Fruit fly (Drosophila melanogaster) whole organism, embryonic: ENCODE data around the gene dmrt11E.

Experiments
- Abd-B ChIP-seq: fragments of 200-800 bp; sonication (Bioruptor generic); optimal IDR thresholded peaks from 2 replicates; lab custom pipeline; 2018; ENCODE audit warnings: missing biosample characterization, mild to moderate bottlenecking, missing genetic modification characterization, moderate library complexity
- Asciz ChIP-seq: fragments of 200-800 bp; sonication (Bioruptor generic); optimal IDR thresholded peaks from 2 replicates; lab custom pipeline; 2017; ENCODE audit warnings: missing biosample characterization, mild to moderate bottlenecking, missing genetic modification characterization, missing genetic modification reagents
- Bgb ChIP-seq: fragments of 200-800 bp; sonication (Bioruptor generic); IDR thresholded peaks from 2 replicates; pipeline ENCODE4 v1.3.6; 2022; ENCODE audit warnings: missing biosample characterization, missing genetic modification characterization; ENCODE audit not compliant: partially characterized antibody
- CG10959 ChIP-seq: fragments of 200-800 bp; sonication (Bioruptor generic); IDR thresholded peaks from 2 replicates; pipeline ENCODE4 v1.3.6; 2022; ENCODE audit warnings: missing biosample characterization, missing genetic modification characterization
- CG11093 ChIP-seq: fragments of 200-800 bp; sonication (Bioruptor generic); IDR thresholded peaks from 3 replicates; pipeline ENCODE4 v1.3.6; 2022; ENCODE audit warnings: missing biosample characterization, missing genetic modification characterization
- CG11560 ChIP-seq: fragments of 200-800 bp; sonication (Bioruptor generic); IDR thresholded peaks from 3 replicates; pipeline ENCODE4 v1.3.6; 2022; ENCODE audit warnings: missing biosample characterization, missing genetic modification characterization
- CG12236 ChIP-seq: fragments of 200-800 bp; sonication (Bioruptor generic); optimal IDR thresholded peaks from 2 replicates; lab custom pipeline; 2016; ENCODE audit warnings: missing biosample characterization, missing genetic modification characterization
- CG13894 ChIP-seq: fragments of 200-800 bp; sonication (Bioruptor generic); optimal IDR thresholded peaks from 3 replicates; lab custom pipeline; 2018; ENCODE audit warnings: missing biosample characterization, mild to moderate bottlenecking, missing genetic modification characterization, moderate library complexity
- CG17912 ChIP-seq: fragments of 200-800 bp; sonication (Bioruptor generic); optimal IDR thresholded peaks from 2 replicates; lab custom pipeline; 2018; ENCODE audit warnings: missing biosample characterization, mild to moderate bottlenecking, missing genetic modification characterization
- CG2120 ChIP-seq: fragments of 200-800 bp; sonication (Bioruptor generic); optimal IDR thresholded peaks from 3 replicates; lab custom pipeline; 2016; ENCODE audit warnings: missing biosample characterization, missing genetic modification characterization
- CG2678 ChIP-seq: fragments of 200-800 bp; sonication (Bioruptor generic); optimal IDR thresholded peaks from 3 replicates; lab custom pipeline; 2019; ENCODE audit warnings: missing biosample characterization, mild to moderate bottlenecking, missing genetic modification characterization, moderate library complexity
- CG30020 ChIP-seq: fragments of 200-800 bp; optimal IDR thresholded peaks from 2 replicates; lab custom pipeline; 2019; ENCODE audit warnings: missing biosample characterization, mild to moderate bottlenecking, missing genetic modification characterization, moderate library complexity
- CG3407 ChIP-seq: fragments of 200-800 bp; sonication (Bioruptor generic); optimal IDR thresholded peaks from 2 replicates; lab custom pipeline; 2018; ENCODE audit warnings: missing biosample characterization, mild to moderate bottlenecking, missing genetic modification characterization
- CG3838 ChIP-seq: fragments of 200-800 bp; sonication (Bioruptor generic); optimal IDR thresholded peaks from 3 replicates; lab custom pipeline; 2016; ENCODE audit warnings: missing biosample characterization, missing genetic modification characterization
- CG3847 ChIP-seq: fragments of 200-800 bp; sonication (Bioruptor generic); IDR thresholded peaks from 2 replicates; pipeline ENCODE4 v1.3.6; 2022; ENCODE audit warnings: missing biosample characterization, missing genetic modification characterization
- CG4820 ChIP-seq: fragments of 200-800 bp; sonication (Bioruptor generic); optimal IDR thresholded peaks from 3 replicates; lab custom pipeline; 2016; ENCODE audit warnings: missing biosample characterization, missing genetic modification characterization
- CG6791 ChIP-seq: fragments of 200-800 bp; sonication (Bioruptor generic); IDR thresholded peaks from 3 replicates; pipeline ENCODE4 v1.3.6; 2022; ENCODE audit warnings: missing biosample characterization, missing genetic modification characterization; ENCODE audit not compliant: partially characterized antibody
- CG7372 ChIP-seq: fragments of 200-800 bp; sonication (Bioruptor generic); IDR thresholded peaks from 2 replicates; pipeline ENCODE4 v1.3.6; 2022; ENCODE audit warnings: missing biosample characterization, missing genetic modification characterization
- CG7839 ChIP-seq: fragments of 200-800 bp; sonication (Bioruptor generic); optimal IDR thresholded peaks from 3 replicates; lab custom pipeline; 2018; ENCODE audit warnings: missing biosample characterization, mild to moderate bottlenecking, missing genetic modification characterization, moderate library complexity
- CG8359 ChIP-seq: fragments of 200-800 bp; sonication (Bioruptor generic); optimal IDR thresholded peaks from 2 replicates; lab custom pipeline; 2017; ENCODE audit warnings: missing biosample characterization, mild to moderate bottlenecking, missing genetic modification characterization, borderline replicate concordance
- CG9876 ChIP-seq: fragments of 200-800 bp; sonication (Bioruptor generic); optimal IDR thresholded peaks from 2 replicates; lab custom pipeline; 2016; ENCODE audit warnings: missing biosample characterization, missing genetic modification characterization
- CG9932 ChIP-seq: fragments of 200-800 bp; sonication (Bioruptor generic); IDR thresholded peaks from 2 replicates; pipeline ENCODE4 v1.3.6; 2022; ENCODE audit warnings: missing biosample characterization, missing genetic modification characterization
- Fer3 ChIP-seq: fragments of 200-800 bp; sonication (Bioruptor generic); optimal IDR thresholded peaks from 2 replicates; lab custom pipeline; 2018; ENCODE audit warnings: missing biosample characterization, mild to moderate bottlenecking, missing genetic modification characterization, moderate library complexity
- Hey ChIP-seq: fragments of 200-800 bp; sonication (Bioruptor generic); optimal IDR thresholded peaks from 3 replicates; lab custom pipeline; 2018; ENCODE audit warnings: missing biosample characterization, mild to moderate bottlenecking, missing genetic modification characterization
- NC2β ChIP-seq: fragments of 200-800 bp; sonication (Bioruptor generic); optimal IDR thresholded peaks from 2 replicates; lab custom pipeline; 2016; ENCODE audit warnings: missing biosample characterization, missing genetic modification characterization
- Nf-YA ChIP-seq: fragments of 200-800 bp; sonication (Bioruptor generic); IDR thresholded peaks from 2 replicates; pipeline ENCODE4 v1.3.6; 2022; ENCODE audit warnings: missing biosample characterization, missing genetic modification characterization
- Nf-YB ChIP-seq: fragments of 200-800 bp; sonication (Bioruptor generic); optimal IDR thresholded peaks from 3 replicates; lab custom pipeline; 2019; ENCODE audit warnings: missing biosample characterization, mild to moderate bottlenecking, missing genetic modification characterization, moderate library complexity
- Tbp ChIP-seq: fragments of >200 bp; optimal IDR thresholded peaks from 2 replicates; lab custom pipeline; 2018; ENCODE audit warnings: missing biosample characterization, missing genetic modification characterization
- abd-A ChIP-seq: fragments of 200-800 bp; sonication (Bioruptor generic); optimal IDR thresholded peaks from 3 replicates; lab custom pipeline; 2019; ENCODE audit warnings: missing biosample characterization, mild to moderate bottlenecking, missing genetic modification characterization, moderate library complexity
- chif ChIP-seq, 2 experiments: fragments of 200-800 bp; sonication (Bioruptor generic); optimal IDR thresholded peaks; 3 replicates each; lab custom pipeline; 2016; ENCODE audit warnings: missing biosample characterization in 2 of 2, missing genetic modification characterization in 2 of 2
- chinmo ChIP-seq: fragments of 200-800 bp; sonication (Bioruptor generic); IDR thresholded peaks from 4 replicates; pipeline ENCODE4 v1.3.6; 2022; ENCODE audit warnings: missing biosample characterization, missing genetic modification characterization; ENCODE audit not compliant: partially characterized antibody
- croc ChIP-seq: fragments of 200-800 bp; sonication (Bioruptor generic); conservative IDR thresholded peaks from 3 replicates; pipeline ENCODE4 v1.3.6; 2022; ENCODE audit warnings: missing biosample characterization, missing genetic modification characterization
- crp ChIP-seq, 2 experiments: fragments of 200-800 bp; sonication (Bioruptor generic); optimal IDR thresholded peaks; 2 replicates in 1 of 2; 3 replicates in 1 of 2; lab custom pipeline; 2017; ENCODE audit warnings: missing biosample characterization in 2 of 2, missing genetic modification characterization in 2 of 2, mild to moderate bottlenecking in 1 of 2, moderate library complexity in 1 of 2
- ems ChIP-seq: fragments of 200-800 bp; sonication (Bioruptor generic); optimal IDR thresholded peaks from 3 replicates; lab custom pipeline; 2016; ENCODE audit warnings: missing biosample characterization, missing genetic modification characterization
- en ChIP-seq: fragments of 200-800 bp; sonication (Bioruptor generic); optimal IDR thresholded peaks from 2 replicates; lab custom pipeline; 2016; ENCODE audit warnings: missing biosample characterization, missing genetic modification characterization
- fd96Cb ChIP-seq: fragments of 200-800 bp; sonication (Bioruptor generic); optimal IDR thresholded peaks from 2 replicates; lab custom pipeline; 2018; ENCODE audit warnings: missing biosample characterization, mild to moderate bottlenecking, missing genetic modification characterization, moderate library complexity
- h ChIP-seq: fragments of >200 bp; optimal IDR thresholded peaks from 2 replicates; lab custom pipeline; 2017
- insv ChIP-seq, 2 experiments: fragments of 200-800 bp; sonication (Bioruptor generic); optimal IDR thresholded peaks; 3 replicates each; lab custom pipeline; 2016 to 2018; ENCODE audit warnings: missing biosample characterization in 2 of 2, missing genetic modification characterization in 2 of 2
- jing ChIP-seq: fragments of 200-800 bp; sonication (Bioruptor generic); optimal IDR thresholded peaks from 2 replicates; lab custom pipeline; 2018; ENCODE audit warnings: missing biosample characterization, mild to moderate bottlenecking, missing genetic modification characterization
- lab ChIP-seq: fragments of 200-800 bp; sonication (Bioruptor generic); optimal IDR thresholded peaks from 3 replicates; lab custom pipeline; 2017; ENCODE audit warnings: missing biosample characterization, missing genetic modification characterization, mild to moderate bottlenecking, moderate library complexity, missing genetic modification reagents
- prd ChIP-seq, 3 experiments: fragments of >200 bp in 2 of 3; fragments of 200-800 bp in 1 of 3; sonication (Bioruptor generic) in 1 of 3; optimal IDR thresholded peaks in 2 of 3; IDR thresholded peaks in 1 of 3; 2 replicates in 2 of 3; 3 replicates in 1 of 3; pipeline versions ENCODE4 v1.3.6 to Lab custom; 2017 to 2022; ENCODE audit warnings: missing biosample characterization in 1 of 3, missing genetic modification characterization in 1 of 3
- run ChIP-seq: fragments of 200-800 bp; sonication (Bioruptor generic); optimal IDR thresholded peaks from 3 replicates; lab custom pipeline; 2018; ENCODE audit warnings: missing biosample characterization, mild to moderate bottlenecking, missing genetic modification characterization
- shn ChIP-seq: fragments of 200-800 bp; sonication (Bioruptor generic); optimal IDR thresholded peaks from 3 replicates; lab custom pipeline; 2016; ENCODE audit warnings: missing biosample characterization, missing genetic modification characterization
- sqz ChIP-seq: fragments of 200-800 bp; sonication (Bioruptor generic); optimal IDR thresholded peaks from 3 replicates; lab custom pipeline; 2018; ENCODE audit warnings: missing biosample characterization, mild to moderate bottlenecking, missing genetic modification characterization
- trem ChIP-seq: fragments of 200-800 bp; optimal IDR thresholded peaks from 3 replicates; lab custom pipeline; 2019; ENCODE audit warnings: missing biosample characterization, mild to moderate bottlenecking, missing genetic modification characterization, moderate library complexity
- trh ChIP-seq: fragments of 200-800 bp; sonication (Bioruptor generic); optimal IDR thresholded peaks from 2 replicates; lab custom pipeline; 2016; ENCODE audit warnings: missing biosample characterization, missing genetic modification characterization
- tx ChIP-seq: fragments of 200-800 bp; sonication (Bioruptor generic); optimal IDR thresholded peaks from 2 replicates; lab custom pipeline; 2016; ENCODE audit warnings: missing biosample characterization, missing genetic modification characterization
- unc-4 ChIP-seq: fragments of 200-800 bp; sonication (Bioruptor generic); IDR thresholded peaks from 2 replicates; pipeline ENCODE4 v1.3.6; 2022; ENCODE audit warnings: missing biosample characterization, missing genetic modification characterization; ENCODE audit not compliant: partially characterized antibody
- usp ChIP-seq: fragments of >200 bp; optimal IDR thresholded peaks from 2 replicates; lab custom pipeline; 2017; ENCODE audit warnings: missing biosample characterization, missing genetic modification characterization
- zfh1 ChIP-seq: fragments of 200-800 bp; sonication (Bioruptor generic); IDR thresholded peaks from 3 replicates; pipeline ENCODE4 v1.3.6; 2022; ENCODE audit warnings: missing biosample characterization, missing genetic modification characterization

dmrt11E gene

DNA sequence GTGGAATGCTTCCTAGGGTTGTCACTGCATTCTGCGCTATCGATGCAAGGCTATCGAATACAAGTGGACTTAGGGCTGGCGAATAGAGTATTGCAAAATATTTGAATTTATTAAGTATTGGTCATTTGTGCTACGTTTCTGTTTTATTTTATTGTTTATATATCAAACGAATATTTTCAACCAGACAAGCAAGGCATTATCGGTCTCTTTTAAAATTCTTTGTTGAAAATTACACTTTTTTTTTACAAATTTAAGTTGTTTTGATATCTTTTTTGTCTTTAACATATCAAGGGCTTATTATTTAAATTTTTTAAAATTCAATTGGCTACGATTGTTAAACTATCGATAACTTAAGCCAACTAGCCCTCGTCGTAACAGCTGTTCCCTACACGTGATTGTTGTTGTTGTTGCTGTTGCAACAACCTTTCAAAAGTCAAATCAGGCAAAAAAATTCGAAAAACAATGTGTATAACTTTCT, 19.4 kb downstream of the dmrt11E start, which contains the start of the genes Ype and CG1662 (continued):
- TF ChIP-seq CG12236 (GFP tag; lab: Kevin White, UChicago) (peak; percentile 41), CG3847 (GFP tag; lab: Robert Waterston, UW) (peak; percentile 77), Asciz (peak; percentile 19), unc-4 (GFP tag; lab: Robert Waterston, UW) (peak; percentile 77), CG8359 (no peak), CG7839 (tag; lab: Kevin White, UChicago) (peak; percentile 79), h (no peak), CG4820 (peak; percentile 59), usp (GFP tag; lab: Kevin White, UChicago) (no peak), jing (no peak), CG3407 (GFP tag; lab: Kevin White, UChicago) (peak; percentile 47), Nf-YA (no peak), fd96Cb (tag; lab: Kevin White, UChicago) (peak; percentile 56), CG2120 (GFP tag; lab: Kevin White, UChicago) (peak; percentile 86), CG10959 (GFP tag; lab: Robert Waterston, UW) (no peak), Tbp (no peak), shn (peak; percentile 60), CG3838 (GFP tag; lab: Kevin White, UChicago) (peak; percentile 22), CG17912 (GFP tag; lab: Kevin White, UChicago) (no peak), CG6791 (no peak), Bgb (GFP tag; lab: Robert Waterston, UW) (peak; percentile 51), Fer3 (peak; percentile 63), sqz (GFP tag; lab: Kevin White, UChicago) (peak; percentile 56), CG13894 (tag; lab: Kevin White, UChicago) (peak; percentile 76), NC2β (peak; percentile 42), croc (GFP tag; lab: Robert Waterston, UW) (peak; percentile 59), run (tag; lab: Kevin White, UChicago) (no peak), prd (optimal IDR thresholded peaks at IDR 0.05; lab: Kevin White, UChicago) (no peak), prd (GFP tag; IDR thresholded peaks at IDR 0.05; lab: Robert Waterston, UW) (peak; percentile 72), lab (GFP tag; lab: Kevin White, UChicago) (peak; percentile 76), ems (GFP tag; lab: Kevin White, UChicago) (peak; percentile 60), trem (tag; lab: Kevin White, UChicago) (peak; percentile 72), Nf-YB (GFP tag; lab: Kevin White, UChicago) (peak; percentile 49), Hey (no peak), Abd-B (GFP tag; lab: Kevin White, UChicago) (peak; percentile 77), CG7372 (GFP tag; lab: Robert Waterston, UW) (peak; percentile 52; the same call in 1 of the 2 replicates), CG30020 (tag; lab: Kevin White, UChicago) (peak; percentile 65), trh (GFP tag; lab: Kevin White, UChicago) (peak; percentile 4), zfh1 (GFP tag; lab: Robert Waterston, UW) (peak; percentile 62; the same call in 1 of the 3 replicates), en (GFP tag; lab: Kevin White, UChicago) (peak; percentile 8), chinmo (peak; percentile 88), CG11093 (0 out of 3 replicates have a peak, but pooled peaks have one; percentile 6), CG9932 (GFP tag; lab: Robert Waterston, UW) (peak; percentile 83), CG2678 (tag; lab: Kevin White, UChicago) (peak; percentile 83), crp (GFP tag; optimal IDR thresholded peaks at IDR 0.05; lab: Kevin White, UChicago) (peak; percentile 61 to 89), insv (GFP tag; optimal IDR thresholded peaks at IDR 0.05; lab: Kevin White, UChicago) (peak in 1 of 2 experiments; percentile 51), chif (GFP tag; optimal IDR thresholded peaks at IDR 0.05; lab: Kevin White, UChicago) (peak; percentile 55 to 62), CG11560 (tag; lab: Robert Waterston, UW) (peak; percentile 93), abd-A (tag; lab: Kevin White, UChicago) (peak; percentile 3), tx (peak; percentile 58), CG9876 (peak; percentile 47)
